Fruit fly (Drosophila melanogaster): ENCODE results near the gene CG13358.

The CG13358 gene

DNA sequence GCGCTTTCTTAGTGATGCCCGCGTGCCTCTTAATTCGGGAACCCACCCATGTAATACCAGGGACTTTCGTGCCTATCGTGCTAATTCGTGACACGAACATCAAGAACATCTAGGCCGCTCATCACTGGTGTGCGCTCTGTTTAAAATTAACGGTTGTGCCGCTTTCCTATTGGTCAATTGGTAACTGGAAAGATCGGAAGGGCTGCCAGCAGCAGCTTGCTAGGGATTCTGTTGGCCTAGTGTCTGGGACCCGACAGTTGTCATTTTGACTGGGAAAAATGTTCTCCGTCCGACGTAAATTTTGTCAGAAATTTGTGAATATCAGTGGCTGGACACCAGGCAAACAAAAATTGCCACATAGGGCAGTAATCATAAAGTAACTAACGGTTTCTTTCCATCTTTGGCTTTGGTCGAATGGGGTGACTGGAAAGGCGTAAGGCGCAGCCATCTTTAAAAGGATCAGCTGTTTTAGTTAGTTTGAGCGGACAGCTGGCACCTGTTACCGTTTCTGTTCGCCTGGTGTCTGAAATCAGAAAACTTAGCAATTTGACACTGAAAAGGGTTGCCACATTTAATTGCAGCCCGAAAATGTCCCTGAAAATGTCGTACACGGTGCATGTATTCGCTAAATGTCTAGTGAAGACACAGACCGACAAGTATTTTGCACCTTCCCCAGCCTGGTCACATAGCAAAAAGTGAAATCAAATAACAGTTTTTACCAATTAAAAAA lies 45.7 kb downstream of the CG13358 start, which contains the start of gene CG5273 (continued):
- TF ChIP-seq kah (GFP tag; optimal IDR thresholded peaks at IDR 0.05) (peak; percentile 48), Antp (GFP tag; optimal IDR thresholded peaks at IDR 0.05) (no peak), row (GFP tag; IDR thresholded peaks at IDR 0.05) (peak; percentile 94), CG32772 (GFP tag; IDR thresholded peaks at IDR 0.05) (no peak), CG17361 (GFP tag; IDR thresholded peaks at IDR 0.05) (peak; percentile 38; the same call in 2 of the 3 replicates), ap (GFP tag; IDR thresholded peaks at IDR 0.05) (no peak), ssp (GFP tag; IDR thresholded peaks at IDR 0.05) (no peak), CG18599 (GFP tag; optimal IDR thresholded peaks at IDR 0.05) (no peak), CG11560 (tag; IDR thresholded peaks at IDR 0.05) (no peak), zf30C (GFP tag; optimal IDR thresholded peaks at IDR 0.05) (no peak), Hr3 (GFP tag; optimal IDR thresholded peaks at IDR 0.05) (no peak), CG6254 (GFP tag; optimal IDR thresholded peaks at IDR 0.05) (peak; percentile 60), scrt (GFP tag; optimal IDR thresholded peaks at IDR 0.05) (peak; percentile 42), pb (GFP tag; optimal IDR thresholded peaks at IDR 0.05) (no peak), YL-1 (GFP tag; optimal IDR thresholded peaks at IDR 0.05) (peak; percentile 56), CG11504 (tag; optimal IDR thresholded peaks at IDR 0.05) (peak; percentile 30), Side (GFP tag; optimal IDR thresholded peaks at IDR 0.05) (no peak), wor (GFP tag; IDR thresholded peaks at IDR 0.05) (no peak), corto (GFP tag; optimal IDR thresholded peaks at IDR 0.05) (no peak), Ada2b (GFP tag; IDR thresholded peaks at IDR 0.05) (no peak), Meics (GFP tag; optimal IDR thresholded peaks at IDR 0.05) (peak; percentile 17), Bteb2 (GFP tag; optimal IDR thresholded peaks at IDR 0.05) (no peak), CG12071 (GFP tag; optimal IDR thresholded peaks at IDR 0.05) (no peak), CTCF (GFP tag; optimal IDR thresholded peaks at IDR 0.05) (peak; percentile 78), CG6813 (GFP tag; optimal IDR thresholded peaks at IDR 0.05) (no peak), wek (GFP tag; optimal IDR thresholded peaks at IDR 0.05) (no peak), twi (tag; optimal IDR thresholded peaks at IDR 0.05) (no peak), sqz (GFP tag; optimal IDR thresholded peaks at IDR 0.05) (no peak), trh (GFP tag; optimal IDR thresholded peaks at IDR 0.05) (no peak), lab (GFP tag; optimal IDR thresholded peaks at IDR 0.05) (peak; percentile 64), fru (optimal IDR thresholded peaks at IDR 0.05) (no peak), CG4424 (GFP tag; optimal IDR thresholded peaks at IDR 0.05) (no peak), CG32767 (GFP tag; IDR thresholded peaks at IDR 0.05) (no peak), Dip2 (GFP tag; IDR thresholded peaks at IDR 0.05) (no peak), CG10462 (GFP tag; optimal IDR thresholded peaks at IDR 0.05) (peak; percentile 84), usp (GFP tag; optimal IDR thresholded peaks at IDR 0.05) (no peak), sna (GFP tag; IDR thresholded peaks at IDR 0.05; ENCODE audit: partially characterized antibody) (peak; percentile 96), CG9932 (GFP tag; IDR thresholded peaks at IDR 0.05) (peak; percentile 70), abd-A (tag; optimal IDR thresholded peaks at IDR 0.05) (peak; percentile 95), HmgZ (tag; optimal IDR thresholded peaks at IDR 0.05) (peak; percentile 53), CG8359 (GFP tag; optimal IDR thresholded peaks at IDR 0.05; ENCODE audit: borderline replicate concordance) (no peak), CG6272 (GFP tag; IDR thresholded peaks at IDR 0.05) (no peak), Vsx1 (GFP tag; optimal IDR thresholded peaks at IDR 0.05) (peak; percentile 36), CG1603 (tag; optimal IDR thresholded peaks at IDR 0.05) (peak; percentile 91), en (GFP tag; optimal IDR thresholded peaks at IDR 0.05) (no peak), Lim3 (GFP tag; IDR thresholded peaks at IDR 0.05) (no peak), CkIIα-i1 (GFP tag; IDR thresholded peaks at IDR 0.05) (no peak), CG1233 (GFP tag; optimal IDR thresholded peaks at IDR 0.05) (no peak), NFAT (GFP tag; IDR thresholded peaks at IDR 0.05) (peak; percentile 73), CG3726 (GFP tag; IDR thresholded peaks at IDR 0.05) (no peak), gfzf (GFP tag; optimal IDR thresholded peaks at IDR 0.05) (peak; percentile 98)

Measured in whole organism, embryonic.